Fruit fly (Drosophila melanogaster): ENCODE data around the gene Rel.
A peak's percentile ranks its signal among the peaks of the same experiment; 100 is the strongest.

Gene Rel

DNA sequence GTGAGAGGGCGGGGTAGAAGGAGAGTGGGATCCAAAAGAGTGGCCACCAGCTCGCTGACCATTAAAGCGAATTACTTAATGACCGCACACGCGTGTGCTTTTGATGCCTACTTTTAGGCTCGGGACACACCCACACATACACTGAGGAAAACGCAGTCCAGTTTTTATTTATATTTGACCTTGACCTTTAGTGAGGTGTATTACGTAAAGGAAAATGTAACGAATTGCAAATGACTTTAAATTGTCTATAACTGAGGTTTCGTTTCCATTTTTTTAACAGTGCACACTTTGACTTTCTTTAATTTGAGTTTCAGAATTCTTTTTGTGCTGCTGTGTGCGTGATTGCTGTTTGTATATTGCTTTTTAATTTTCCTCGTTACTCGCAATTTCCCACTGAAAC, 37.5 kb upstream of the Rel start (continued):
- TF ChIP-seq slou (GFP tag; optimal IDR thresholded peaks at IDR 0.05): no peak
- TF ChIP-seq Gug (GFP tag; IDR thresholded peaks at IDR 0.05): 0 out of 4 replicates have a peak, but pooled peaks have one; percentile 34
- TF ChIP-seq sima (GFP tag; optimal IDR thresholded peaks at IDR 0.05): no peak
- TF ChIP-seq CG16813 (GFP tag; IDR thresholded peaks at IDR 0.05; ENCODE audit: partially characterized antibody): no peak
- no peak for TF ChIP-seq disco-r (GFP tag; optimal IDR thresholded peaks at IDR 0.05)
- TF ChIP-seq CG7963 (GFP tag; IDR thresholded peaks at IDR 0.05; ENCODE audit: partially characterized antibody): no peak
- peak; percentile 30 for TF ChIP-seq ATbp (GFP tag; optimal IDR thresholded peaks at IDR 0.05)
- TF ChIP-seq dpn (GFP tag; optimal IDR thresholded peaks at IDR 0.05): peak in 1 of 2 experiments; percentile 13
- TF ChIP-seq CG1603 (tag; optimal IDR thresholded peaks at IDR 0.05): peak; percentile 8
- peak; percentile 22 for TF ChIP-seq ems (GFP tag; optimal IDR thresholded peaks at IDR 0.05)
- no peak for TF ChIP-seq chm (GFP tag; IDR thresholded peaks at IDR 0.05)
- no peak for TF ChIP-seq zen (tag; optimal IDR thresholded peaks at IDR 0.05)
- no peak for TF ChIP-seq da (GFP tag; optimal IDR thresholded peaks at IDR 0.05)
- no peak for TF ChIP-seq NC2α (GFP tag; optimal IDR thresholded peaks at IDR 0.05)
- TF ChIP-seq pb (GFP tag; optimal IDR thresholded peaks at IDR 0.05): no peak
- TF ChIP-seq Hsf (GFP tag; optimal IDR thresholded peaks at IDR 0.05): no peak
- no peak for TF ChIP-seq CG18619 (GFP tag; optimal IDR thresholded peaks at IDR 0.05)
- TF ChIP-seq Blimp-1 (GFP tag; optimal IDR thresholded peaks at IDR 0.05): peak; percentile 55
- no peak for TF ChIP-seq CG10321 (GFP tag; IDR thresholded peaks at IDR 0.05)
- no peak for TF ChIP-seq crol (GFP tag; IDR thresholded peaks at IDR 0.05)
- no peak for TF ChIP-seq Lpt (GFP tag; optimal IDR thresholded peaks at IDR 0.05)
- TF ChIP-seq slp2 (GFP tag; optimal IDR thresholded peaks at IDR 0.05): peak; percentile 15
- TF ChIP-seq ato (GFP tag; IDR thresholded peaks at IDR 0.05; ENCODE audit: partially characterized antibody): no peak
- peak; percentile 41; the same call in 1 of the 2 replicates for TF ChIP-seq esg (GFP tag; conservative IDR thresholded peaks at IDR 0.05)
- peak; percentile 25 for TF ChIP-seq eyg (GFP tag; optimal IDR thresholded peaks at IDR 0.05)
- TF ChIP-seq cwo (GFP tag; optimal IDR thresholded peaks at IDR 0.05): no peak
- TF ChIP-seq CG31224 (GFP tag; IDR thresholded peaks at IDR 0.05): no peak
- peak; percentile 12 for TF ChIP-seq CG10209 (GFP tag; optimal IDR thresholded peaks at IDR 0.05)
- no peak for TF ChIP-seq CG11723 (GFP tag; optimal IDR thresholded peaks at IDR 0.05)
- TF ChIP-seq eve (GFP tag; optimal IDR thresholded peaks at IDR 0.05): peak in 1 of 2 experiments; percentile 30
- TF ChIP-seq CG33213 (GFP tag; optimal IDR thresholded peaks at IDR 0.05): no peak
- TF ChIP-seq klu (GFP tag; IDR thresholded peaks at IDR 0.05): no peak

DNA sequence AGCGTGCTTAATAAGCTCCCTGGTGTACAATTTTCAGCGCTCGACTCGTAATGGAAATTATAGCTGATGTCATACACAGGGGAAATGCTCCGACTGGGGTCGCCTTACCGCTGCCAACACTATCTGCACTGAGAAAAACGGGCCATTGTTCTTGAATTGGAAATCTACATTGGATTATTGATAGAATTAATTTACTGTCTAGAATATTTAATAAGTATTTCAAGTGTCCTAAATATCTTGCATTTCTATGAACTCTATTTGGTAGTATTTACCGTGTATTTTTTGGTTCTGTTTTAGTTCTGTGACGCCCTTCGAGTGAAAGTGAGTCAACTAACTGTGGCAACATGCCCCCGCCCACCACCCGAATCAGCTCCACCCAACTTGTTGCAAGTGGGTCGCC, 35.6 kb upstream of the Rel start:
- no peak for TF ChIP-seq hbn (GFP tag; IDR thresholded peaks at IDR 0.05; ENCODE audit: partially characterized antibody)
- peak; percentile 40; the same call in 1 of the 2 replicates for TF ChIP-seq vvl (GFP tag; IDR thresholded peaks at IDR 0.05)
- TF ChIP-seq CG10543 (GFP tag; optimal IDR thresholded peaks at IDR 0.05): peak; percentile 20
- TF ChIP-seq sob (GFP tag; IDR thresholded peaks at IDR 0.05): peak; percentile 60
- TF ChIP-seq CG2712 (tag; optimal IDR thresholded peaks at IDR 0.05): peak; percentile 45
- peak; percentile 31; the same call in 1 of the 2 replicates for TF ChIP-seq stc (GFP tag; IDR thresholded peaks at IDR 0.05)
- TF ChIP-seq Drgx (GFP tag; IDR thresholded peaks at IDR 0.05): 0 out of 2 replicates have a peak, but pooled peaks have one; percentile 12
- no peak for TF ChIP-seq CG8290 (GFP tag; optimal IDR thresholded peaks at IDR 0.05)
- peak in 1 of 2 experiments; percentile 56 for TF ChIP-seq CG8290 (tag; optimal IDR thresholded peaks at IDR 0.05)
- no peak for TF ChIP-seq sqz (GFP tag; optimal IDR thresholded peaks at IDR 0.05)
- TF ChIP-seq CG6813 (GFP tag; optimal IDR thresholded peaks at IDR 0.05): peak; percentile 14
- peak; percentile 0 for TF ChIP-seq fd64A (GFP tag; optimal IDR thresholded peaks at IDR 0.05)
- no peak for TF ChIP-seq otp (GFP tag; IDR thresholded peaks at IDR 0.05)
- peak; percentile 35; the same call in 1 of the 2 replicates for TF ChIP-seq CG14014 (GFP tag; IDR thresholded peaks at IDR 0.05)
- peak; percentile 36 for TF ChIP-seq CG12391 (tag; optimal IDR thresholded peaks at IDR 0.05)
- TF ChIP-seq CG7839 (tag; optimal IDR thresholded peaks at IDR 0.05): peak; percentile 45
- TF ChIP-seq tap (tag; optimal IDR thresholded peaks at IDR 0.05): peak; percentile 42
- TF ChIP-seq HmgD (GFP tag; optimal IDR thresholded peaks at IDR 0.05): no peak
- no peak for TF ChIP-seq CG43689 (GFP tag; IDR thresholded peaks at IDR 0.05)
- peak; percentile 26 for TF ChIP-seq CG12659 (GFP tag; optimal IDR thresholded peaks at IDR 0.05)
- TF ChIP-seq ci (GFP tag; IDR thresholded peaks at IDR 0.05): peak; percentile 71; the same call in 1 of the 3 replicates
